Fruit fly (Drosophila melanogaster): ENCODE measurements around the gene CG17028.
A peak's percentile ranks its signal among the peaks of the same experiment; 100 is the strongest.

CG17028 gene

DNA sequence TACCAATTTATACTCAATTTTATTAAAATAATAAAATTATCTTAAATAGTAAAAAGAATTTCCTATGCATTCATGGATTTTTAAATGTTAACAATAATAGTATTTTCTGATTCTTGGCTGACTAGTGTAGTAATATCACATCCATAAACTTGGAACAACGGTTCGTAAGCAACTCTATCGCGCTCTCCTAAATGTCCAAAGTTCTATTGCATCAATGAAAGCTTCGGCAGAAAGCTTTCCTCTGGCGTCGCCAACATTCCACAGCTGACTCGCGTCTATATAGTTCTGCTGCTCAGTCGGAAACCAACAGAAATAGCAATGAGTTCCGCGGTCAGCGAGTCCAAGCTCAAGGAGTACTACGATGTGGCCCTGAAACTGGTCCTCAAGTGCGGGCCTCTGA is 1.6 kb upstream of the CG17028 start, which contains the start of gene CG17029:
TSS of gene CG17029 (plus strand) at position 113 of the 400 bp plus-strand sequence.
- TF ChIP-seq fru (GFP tag; optimal IDR thresholded peaks at IDR 0.05) (no peak), CG32264 (GFP tag; optimal IDR thresholded peaks at IDR 0.05) (no peak), Myc (optimal IDR thresholded peaks at IDR 0.05) (no peak), usp (GFP tag; optimal IDR thresholded peaks at IDR 0.05) (no peak), sage (GFP tag; optimal IDR thresholded peaks at IDR 0.05) (no peak), h (GFP tag; optimal IDR thresholded peaks at IDR 0.05) (no peak), Hr78 (GFP tag; optimal IDR thresholded peaks at IDR 0.05) (no peak), CrebA (GFP tag; optimal IDR thresholded peaks at IDR 0.05; ENCODE audit: borderline replicate concordance) (no peak), rgr (GFP tag; optimal IDR thresholded peaks at IDR 0.05) (no peak), Dfd (GFP tag; optimal IDR thresholded peaks at IDR 0.05) (no peak), pan (optimal IDR thresholded peaks at IDR 0.05) (no peak), OdsH (GFP tag; optimal IDR thresholded peaks at IDR 0.05) (no peak), CG9705 (GFP tag; optimal IDR thresholded peaks at IDR 0.05) (no peak), Vsx2 (GFP tag; optimal IDR thresholded peaks at IDR 0.05; ENCODE audit: partially characterized antibody) (no peak), psq (GFP tag; optimal IDR thresholded peaks at IDR 0.05) (no peak), dsf (GFP tag; optimal IDR thresholded peaks at IDR 0.05; ENCODE audit: borderline replicate concordance) (no peak), Abd-B (GFP tag; optimal IDR thresholded peaks at IDR 0.05) (no peak)

DNA sequence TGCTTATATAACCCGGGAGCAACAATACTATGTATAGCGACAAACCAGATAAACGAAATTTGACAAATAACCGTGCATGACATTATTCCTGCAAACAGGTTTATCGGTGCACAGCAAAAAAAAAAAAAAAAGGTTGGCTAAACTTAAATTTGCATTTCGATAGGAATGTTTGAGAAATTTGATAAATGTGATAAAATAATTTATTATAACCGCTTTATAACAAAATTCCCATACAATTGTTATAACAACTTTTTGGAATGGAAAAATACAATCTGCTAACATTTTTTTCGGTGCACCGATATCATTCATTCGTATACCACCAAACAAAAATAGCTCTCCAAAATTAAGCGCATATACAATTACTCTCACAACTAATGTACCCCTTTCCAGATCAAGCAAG is 759 bp upstream of the CG17028 start:
- TF ChIP-seq usp (GFP tag; optimal IDR thresholded peaks at IDR 0.05) (no peak), Hr78 (GFP tag; optimal IDR thresholded peaks at IDR 0.05) (no peak), Abd-B (GFP tag; optimal IDR thresholded peaks at IDR 0.05) (no peak), tai (GFP tag; optimal IDR thresholded peaks at IDR 0.05) (no peak), Rel (GFP tag; optimal IDR thresholded peaks at IDR 0.05) (no peak), Rel (tag; optimal IDR thresholded peaks at IDR 0.05) (peak; percentile 36), br (GFP tag; optimal IDR thresholded peaks at IDR 0.05) (peak; percentile 69), CrebA (GFP tag; optimal IDR thresholded peaks at IDR 0.05; ENCODE audit: borderline replicate concordance) (no peak), sage (GFP tag; optimal IDR thresholded peaks at IDR 0.05) (no peak), dl (GFP tag; optimal IDR thresholded peaks at IDR 0.05; ENCODE audit: insufficient read depth in 1 of 2, partially characterized antibody in 2 of 2) (no peak), Dif (GFP tag; optimal IDR thresholded peaks at IDR 0.05; ENCODE audit: partially characterized antibody) (no peak), rgr (GFP tag; optimal IDR thresholded peaks at IDR 0.05) (peak; percentile 88), sv (GFP tag; optimal IDR thresholded peaks at IDR 0.05) (no peak), Hr83 (GFP tag; optimal IDR thresholded peaks at IDR 0.05; ENCODE audit: poor library complexity, severe bottlenecking) (no peak), Sp1 (GFP tag; optimal IDR thresholded peaks at IDR 0.05) (peak; percentile 70), lola (GFP tag; optimal IDR thresholded peaks at IDR 0.05) (no peak), N (GFP tag; optimal IDR thresholded peaks at IDR 0.05) (no peak), OdsH (GFP tag; optimal IDR thresholded peaks at IDR 0.05) (peak; percentile 87), fru (GFP tag; optimal IDR thresholded peaks at IDR 0.05) (peak; percentile 79), CG9705 (GFP tag; optimal IDR thresholded peaks at IDR 0.05) (no peak), foxo (GFP tag; optimal IDR thresholded peaks at IDR 0.05) (peak; percentile 15 to 86), Hnf4 (GFP tag; optimal IDR thresholded peaks at IDR 0.05) (no peak), psq (GFP tag; optimal IDR thresholded peaks at IDR 0.05) (peak; percentile 63), Dfd (GFP tag; optimal IDR thresholded peaks at IDR 0.05) (no peak), dmrt93B (GFP tag; optimal IDR thresholded peaks at IDR 0.05) (no peak), h (GFP tag; optimal IDR thresholded peaks at IDR 0.05) (peak; percentile 93), HLH106 (tag; optimal IDR thresholded peaks at IDR 0.05) (peak; percentile 80), ey (GFP tag; optimal IDR thresholded peaks at IDR 0.05) (peak; percentile 85), jim (GFP tag; optimal IDR thresholded peaks at IDR 0.05) (no peak), brk (GFP tag; optimal IDR thresholded peaks at IDR 0.05) (no peak), dsf (GFP tag; optimal IDR thresholded peaks at IDR 0.05; ENCODE audit: borderline replicate concordance) (no peak)

DNA sequence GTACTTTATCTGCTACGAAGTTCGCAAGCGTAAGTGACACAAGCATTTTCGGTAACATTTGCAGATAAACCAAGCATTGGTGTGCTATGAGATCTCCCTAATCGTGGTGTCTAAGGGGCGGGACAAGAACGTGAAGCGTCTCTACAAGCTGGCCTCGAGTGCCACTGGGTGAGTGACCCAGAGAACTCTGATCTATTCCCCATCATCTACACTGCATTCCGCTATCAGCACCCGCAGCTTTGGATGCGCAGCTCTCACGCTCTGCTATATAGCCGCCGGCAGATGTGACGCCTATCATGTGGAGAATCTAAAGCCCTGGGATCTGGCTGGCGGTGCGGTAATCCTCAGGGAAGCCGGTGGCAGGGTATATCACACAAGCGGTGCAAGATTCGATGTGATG is 916 bp downstream of the CG17028 start:
- TF ChIP-seq Hr83 (GFP tag; optimal IDR thresholded peaks at IDR 0.05; ENCODE audit: poor library complexity, severe bottlenecking) = peak; percentile 9
- TF ChIP-seq sage (GFP tag; optimal IDR thresholded peaks at IDR 0.05) = no peak
- no peak for TF ChIP-seq Rel (GFP tag; optimal IDR thresholded peaks at IDR 0.05)
- peak; percentile 26 for TF ChIP-seq Rel (tag; optimal IDR thresholded peaks at IDR 0.05)

DNA sequence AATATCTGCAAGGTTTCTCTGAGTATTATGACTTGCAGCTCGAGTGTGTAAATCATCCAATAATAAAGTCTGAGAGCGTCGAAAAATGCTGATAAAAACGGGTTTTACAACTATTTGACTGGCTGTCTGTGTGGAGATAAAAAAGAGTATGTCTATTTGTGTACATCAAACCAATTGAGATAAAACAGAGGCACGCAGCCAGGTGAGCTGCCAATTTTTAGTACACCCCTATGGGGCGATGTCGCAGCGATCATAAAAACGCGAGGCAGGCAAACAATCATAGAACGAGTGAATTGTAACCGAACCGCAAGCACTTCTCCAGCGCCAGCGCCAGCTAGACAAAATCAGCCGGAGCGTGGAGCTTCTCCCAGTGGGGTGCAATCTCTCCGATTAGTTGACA is 1.6 kb downstream of the CG17028 start, which contains the start of gene CG17027:
TSS of gene CG17027 (plus strand) at position 189 of the 400 bp plus-strand sequence.
- TF ChIP-seq Hnf4 (GFP tag; optimal IDR thresholded peaks at IDR 0.05) (no peak), dl (GFP tag; optimal IDR thresholded peaks at IDR 0.05; ENCODE audit: insufficient read depth in 1 of 2, partially characterized antibody in 2 of 2) (no peak), Hr83 (GFP tag; optimal IDR thresholded peaks at IDR 0.05; ENCODE audit: poor library complexity, severe bottlenecking) (no peak), brk (GFP tag; optimal IDR thresholded peaks at IDR 0.05) (no peak), Myc (optimal IDR thresholded peaks at IDR 0.05) (no peak), tai (GFP tag; optimal IDR thresholded peaks at IDR 0.05) (no peak), OdsH (GFP tag; optimal IDR thresholded peaks at IDR 0.05) (no peak), usp (GFP tag; optimal IDR thresholded peaks at IDR 0.05) (no peak), dmrt93B (GFP tag; optimal IDR thresholded peaks at IDR 0.05) (no peak), Dfd (GFP tag; optimal IDR thresholded peaks at IDR 0.05) (no peak)
